Fruit fly (Drosophila melanogaster) whole organism, wandering third instar larva: ENCODE results near the gene Lkb1.
A peak's percentile ranks its signal among the peaks of the same experiment; 100 is the strongest.

Experiments used
- Abd-B ChIP-seq: fragments of >200 bp; optimal IDR thresholded peaks from 2 replicates; lab custom pipeline; 2017; ENCODE audit warnings: missing biosample characterization, missing genetic modification characterization
- CG9705 ChIP-seq: fragments of 200-800 bp; sonication (Bioruptor generic); optimal IDR thresholded peaks from 2 replicates; lab custom pipeline; 2018; ENCODE audit warnings: missing biosample characterization, mild to moderate bottlenecking, missing genetic modification characterization
- Dfd ChIP-seq: fragments of >200 bp; optimal IDR thresholded peaks from 2 replicates; lab custom pipeline; 2017; ENCODE audit warnings: missing biosample characterization, missing genetic modification characterization
- Dif ChIP-seq: fragments of 200-275, 200-300 bp; sonication (Bioruptor generic); optimal IDR thresholded peaks from 2 replicates; lab custom pipeline; 2018; ENCODE audit warnings: missing biosample characterization, missing genetic modification characterization; ENCODE audit not compliant: partially characterized antibody
- GATAd ChIP-seq: sonication (Bioruptor generic); optimal IDR thresholded peaks from 2 replicates; lab custom pipeline; 2016; ENCODE audit warnings: missing biosample characterization, missing genetic modification characterization
- HLH106 ChIP-seq: fragments of 200-800 bp; optimal IDR thresholded peaks from 3 replicates; lab custom pipeline; 2019; ENCODE audit warnings: missing biosample characterization, mild to moderate bottlenecking, missing genetic modification characterization, moderate library complexity
- Hnf4 ChIP-seq: fragments of 200-800 bp; sonication (Bioruptor generic); optimal IDR thresholded peaks from 2 replicates; lab custom pipeline; 2016; ENCODE audit warnings: missing biosample characterization, mild to moderate bottlenecking, missing genetic modification characterization
- Hr78 ChIP-seq: fragments of >200 bp; optimal IDR thresholded peaks from 2 replicates; lab custom pipeline; 2017; ENCODE audit warnings: missing biosample characterization, missing genetic modification characterization
- Hr83 ChIP-seq: fragments of 200-300 bp; sonication (Bioruptor generic); optimal IDR thresholded peaks from 2 replicates; lab custom pipeline; 2016; ENCODE audit warnings: missing biosample characterization, mild to moderate bottlenecking, missing genetic modification characterization, moderate library complexity; ENCODE audit not compliant: poor library complexity, severe bottlenecking
- Myc ChIP-seq: fragments of >200 bp; optimal IDR thresholded peaks from 2 replicates; lab custom pipeline; 2017
- N ChIP-seq: fragments of >200 bp; optimal IDR thresholded peaks from 2 replicates; lab custom pipeline; 2018; ENCODE audit warnings: missing biosample characterization, missing external identifiers, missing genetic modification characterization
- OdsH ChIP-seq: fragments of 200-800 bp; sonication (Bioruptor generic); optimal IDR thresholded peaks from 2 replicates; lab custom pipeline; 2016; ENCODE audit warnings: missing biosample characterization, mild to moderate bottlenecking, missing genetic modification characterization
- Sp1 ChIP-seq: fragments of 200-800 bp; sonication (Bioruptor generic); optimal IDR thresholded peaks from 3 replicates; lab custom pipeline; 2019; ENCODE audit warnings: missing biosample characterization, mild to moderate bottlenecking, missing genetic modification characterization, moderate library complexity
- Vsx2 ChIP-seq: fragments of 200-300, 225-300 bp; sonication (Bioruptor generic); optimal IDR thresholded peaks from 2 replicates; lab custom pipeline; 2018; ENCODE audit warnings: missing biosample characterization, missing genetic modification characterization; ENCODE audit not compliant: partially characterized antibody
- br ChIP-seq: fragments of 200-800 bp; sonication (Bioruptor generic); optimal IDR thresholded peaks from 2 replicates; lab custom pipeline; 2016; ENCODE audit warnings: missing biosample characterization, missing genetic modification characterization
- brk ChIP-seq: fragments of 200-800 bp; sonication (Bioruptor generic); optimal IDR thresholded peaks from 2 replicates; lab custom pipeline; 2016; ENCODE audit warnings: missing biosample characterization, mild to moderate bottlenecking, missing genetic modification characterization
- dl ChIP-seq, 2 experiments: fragments of 175-275, 200-275 bp in 1 of 2; fragments of 200-275 bp in 1 of 2; sonication (Bioruptor generic); optimal IDR thresholded peaks; lab custom pipeline; 2018; ENCODE audit warnings: mild to moderate bottlenecking in 2 of 2, missing biosample characterization in 2 of 2, missing genetic modification characterization in 2 of 2, moderate library complexity in 2 of 2; ENCODE audit not compliant: partially characterized antibody in 2 of 2, insufficient read depth in 1 of 2
- dmrt93B ChIP-seq: fragments of 200-800 bp; sonication (Bioruptor generic); optimal IDR thresholded peaks from 2 replicates; lab custom pipeline; 2018; ENCODE audit warnings: missing biosample characterization, mild to moderate bottlenecking, missing genetic modification characterization
- foxo ChIP-seq, 2 experiments: fragments of 200-800 bp; sonication (Bioruptor generic); optimal IDR thresholded peaks; 2 replicates in 1 of 2; 3 replicates in 1 of 2; lab custom pipeline; 2016 to 2017; ENCODE audit warnings: missing biosample characterization in 2 of 2, missing genetic modification characterization in 2 of 2
- fru ChIP-seq: fragments of 200-800 bp; sonication (Bioruptor generic); optimal IDR thresholded peaks from 3 replicates; lab custom pipeline; 2016; ENCODE audit warnings: missing biosample characterization, mild to moderate bottlenecking, missing genetic modification characterization
- h ChIP-seq: fragments of 200-800 bp; sonication (Bioruptor generic); optimal IDR thresholded peaks from 3 replicates; lab custom pipeline; 2016; ENCODE audit warnings: missing biosample characterization, mild to moderate bottlenecking, missing genetic modification characterization
- jim ChIP-seq: fragments of 175-275, 200-325 bp; sonication (Bioruptor generic); optimal IDR thresholded peaks from 2 replicates; lab custom pipeline; 2016; ENCODE audit warnings: missing biosample characterization, mild to moderate bottlenecking, missing genetic modification characterization
- lola ChIP-seq: fragments of >200 bp; optimal IDR thresholded peaks from 2 replicates; lab custom pipeline; 2017; ENCODE audit warnings: missing biosample characterization, missing genetic modification characterization
- pan ChIP-seq: fragments of >200 bp; optimal IDR thresholded peaks from 2 replicates; lab custom pipeline; 2017
- psq ChIP-seq: fragments of 200-800 bp; sonication (Bioruptor generic); optimal IDR thresholded peaks from 3 replicates; lab custom pipeline; 2017; ENCODE audit warnings: missing biosample characterization, mild to moderate bottlenecking, missing genetic modification characterization, moderate library complexity
- rgr ChIP-seq: fragments of 200-800 bp; sonication (Bioruptor generic); optimal IDR thresholded peaks from 3 replicates; lab custom pipeline; 2016; ENCODE audit warnings: missing biosample characterization, mild to moderate bottlenecking, missing genetic modification characterization
- sv ChIP-seq: fragments of 200-800 bp; sonication (Bioruptor generic); optimal IDR thresholded peaks from 3 replicates; lab custom pipeline; 2016; ENCODE audit warnings: missing biosample characterization, missing genetic modification characterization
- usp ChIP-seq: fragments of >200 bp; optimal IDR thresholded peaks from 2 replicates; lab custom pipeline; 2017; ENCODE audit warnings: missing biosample characterization, missing genetic modification characterization

Lkb1 gene

dm6 chr3R:13683624-13684568, 7.5 kb downstream of the Lkb1 start, which contains the start of gene flfl:
flfl (plus strand) TSS chr3R:13683921.
- TF ChIP-seq foxo (GFP tag; optimal IDR thresholded peaks at IDR 0.05; lab: Kevin White, UChicago) (peak; percentile 1), Dfd (no peak), fru (no peak), HLH106 (peak; percentile 26), jim (GFP tag; lab: Kevin White, UChicago) (no peak), N (GFP tag; lab: Kevin White, UChicago) (peak; percentile 34), Vsx2 (GFP tag; lab: Kevin White, UChicago) (peak; percentile 88), dl (GFP tag; optimal IDR thresholded peaks at IDR 0.05; lab: Kevin White, UChicago; ENCODE audit: insufficient read depth in 1 of 2, partially characterized antibody in 2 of 2) (peak; percentile 77 to 95), Myc (lab: Kevin White, UChicago) (peak; percentile 46), Sp1 (GFP tag; lab: Kevin White, UChicago) (no peak), lola (GFP tag; lab: Kevin White, UChicago) (peak; percentile 50), CG9705 (GFP tag; lab: Kevin White, UChicago) (peak; percentile 6), Dif (GFP tag; lab: Kevin White, UChicago) (peak; percentile 97), Hr83 (GFP tag; lab: Kevin White, UChicago) (peak; percentile 32), sv (GFP tag; lab: Kevin White, UChicago) (no peak)

- peak; percentile 62 for TF ChIP-seq h
- peak; percentile 99 for TF ChIP-seq psq (GFP tag; lab: Kevin White, UChicago)
- TF ChIP-seq foxo (GFP tag; optimal IDR thresholded peaks at IDR 0.05; lab: Kevin White, UChicago), result peak in 1 of 2 experiments; percentile 14
- peak; percentile 9 for TF ChIP-seq Dif (GFP tag; lab: Kevin White, UChicago)
- no peak for TF ChIP-seq br
- TF ChIP-seq Hr78 (GFP tag; lab: Kevin White, UChicago), result no peak
- peak; percentile 25 for TF ChIP-seq OdsH (GFP tag; lab: Kevin White, UChicago)
- peak; percentile 58 for TF ChIP-seq N (GFP tag; lab: Kevin White, UChicago)
- no peak for TF ChIP-seq lola (GFP tag; lab: Kevin White, UChicago)
- TF ChIP-seq dl (GFP tag; optimal IDR thresholded peaks at IDR 0.05; lab: Kevin White, UChicago; ENCODE audit: insufficient read depth in 1 of 2, partially characterized antibody in 2 of 2), result peak in 1 of 2 experiments; percentile 27
- peak; percentile 5 for TF ChIP-seq rgr
- TF ChIP-seq Vsx2 (GFP tag; lab: Kevin White, UChicago), result no peak
- no peak for TF ChIP-seq brk (GFP tag; lab: Kevin White, UChicago)
- peak; percentile 19 for TF ChIP-seq Abd-B (GFP tag; lab: Kevin White, UChicago)
- TF ChIP-seq sv (GFP tag; lab: Kevin White, UChicago), result no peak
- TF ChIP-seq Hnf4 (GFP tag; lab: Kevin White, UChicago), result peak; percentile 32
- no peak for TF ChIP-seq CG9705 (GFP tag; lab: Kevin White, UChicago)
These were observed 8.4 kb downstream of the Lkb1 start for dm6 chr3R:13684569-13685402.

dm6 chr3R:13685969-13686368, 9.6 kb downstream of the Lkb1 start:
- TF ChIP-seq N (GFP tag; lab: Kevin White, UChicago) (no peak), sv (GFP tag; lab: Kevin White, UChicago) (no peak), usp (GFP tag; lab: Kevin White, UChicago) (no peak), dmrt93B (GFP tag; lab: Kevin White, UChicago) (no peak), HLH106 (no peak), Dif (GFP tag; lab: Kevin White, UChicago) (no peak), GATAd (no peak), lola (GFP tag; lab: Kevin White, UChicago) (no peak), Hr78 (GFP tag; lab: Kevin White, UChicago) (no peak), pan (lab: Kevin White, UChicago) (no peak), Vsx2 (GFP tag; lab: Kevin White, UChicago) (no peak), Hnf4 (GFP tag; lab: Kevin White, UChicago) (no peak), rgr (no peak)
